Worm (Caenorhabditis elegans): ENCODE measurements around the gene msd-4.

msd-4 gene

DNA sequence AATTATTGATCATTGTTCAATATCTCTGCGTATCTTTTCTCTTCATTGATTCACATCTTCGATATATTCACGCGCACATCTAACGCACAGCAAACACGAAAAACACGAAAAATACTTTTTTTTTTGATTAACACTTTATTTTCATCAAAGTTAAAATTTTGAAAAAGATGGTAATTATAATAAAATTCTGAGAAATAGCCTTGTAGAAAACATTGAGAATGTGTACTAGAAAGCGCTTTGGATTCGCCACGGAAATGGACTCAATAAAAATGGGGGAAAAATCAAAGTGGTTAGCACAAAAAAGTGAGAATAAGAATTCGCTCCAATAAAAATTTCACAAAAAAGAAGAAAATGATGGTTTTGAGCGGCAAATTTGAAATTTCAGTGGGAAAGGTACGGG lies 25.0 kb upstream of the msd-4 start, which contains the start of gene F26F4.6:
F26F4.6 (minus strand) TSS at position 101 of the 400 bp plus-strand sequence.
- TF ChIP-seq lim-6 (tag; optimal IDR thresholded peaks at IDR 0.05) (no peak), tbx-2 (tag; optimal IDR thresholded peaks at IDR 0.05) (no peak), pha-2 (tag; optimal IDR thresholded peaks at IDR 0.05) (no peak), ahr-1 (tag; optimal IDR thresholded peaks at IDR 0.05) (no peak)

DNA sequence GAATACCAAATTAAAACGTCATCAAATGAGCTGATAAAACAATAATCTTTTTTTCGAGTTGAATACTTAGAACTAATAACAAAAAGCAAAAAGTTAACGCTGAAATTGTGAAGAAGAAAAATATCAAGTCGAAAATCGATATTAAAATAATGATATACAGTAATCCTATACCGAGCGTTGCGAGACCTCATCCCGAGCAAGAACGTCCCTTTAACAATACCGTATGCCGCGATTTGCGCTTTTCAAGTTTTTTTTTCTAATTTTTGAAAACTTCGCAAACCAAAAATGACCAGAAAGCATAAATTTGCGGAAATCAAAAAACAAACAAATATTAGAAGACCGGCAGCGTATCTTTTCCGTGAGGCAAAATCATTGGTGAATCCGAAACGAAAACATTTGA lies 22.5 kb upstream of the msd-4 start, which contains the start of gene F26F4.5:
F26F4.5 (minus strand) TSS at position 256 of the 400 bp plus-strand sequence.
- TF ChIP-seq hlh-8 (tag; optimal IDR thresholded peaks at IDR 0.05) (no peak), F13H6.1 (tag; optimal IDR thresholded peaks at IDR 0.05) (no peak), sox-4 (tag; optimal IDR thresholded peaks at IDR 0.05) (no peak), T23F11.4 (GFP tag; optimal IDR thresholded peaks at IDR 0.05) (no peak), pag-3 (tag; optimal IDR thresholded peaks at IDR 0.05; ENCODE audit: borderline replicate concordance) (no peak), fax-1 (tag; optimal IDR thresholded peaks at IDR 0.05) (no peak), nhr-11 (tag; optimal IDR thresholded peaks at IDR 0.05) (no peak), odd-2 (tag; optimal IDR thresholded peaks at IDR 0.05) (no peak), ceh-24 (tag; optimal IDR thresholded peaks at IDR 0.05) (no peak), ceh-48 (tag; optimal IDR thresholded peaks at IDR 0.05) (no peak), npax-4 (tag; optimal IDR thresholded peaks at IDR 0.05) (no peak), ceh-2 (tag; optimal IDR thresholded peaks at IDR 0.05) (no peak), ceh-6 (GFP tag; optimal IDR thresholded peaks at IDR 0.05) (no peak)

DNA sequence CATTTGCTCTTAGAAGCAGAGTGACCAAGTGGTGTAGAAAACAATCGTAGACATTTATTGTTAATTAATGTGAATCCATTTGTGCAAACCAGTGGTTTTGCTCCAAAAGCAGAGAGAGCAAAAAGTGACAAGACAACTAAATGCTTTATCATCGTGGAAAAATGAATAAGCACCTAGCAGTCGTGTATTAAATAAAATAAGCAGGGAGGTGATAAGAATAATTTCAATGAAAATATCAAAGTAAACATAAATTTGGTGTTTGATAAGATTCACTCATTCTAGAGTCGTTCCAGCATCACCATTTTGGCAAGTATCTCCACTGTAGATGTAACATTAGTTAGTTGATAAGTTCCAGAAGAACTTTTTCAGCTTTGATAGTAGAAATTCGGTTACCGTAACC lies 18.7 kb upstream of the msd-4 start, which contains the start of gene clec-6:
clec-6 (minus strand) TSS at position 154 of the 400 bp plus-strand sequence.
- TF ChIP-seq npax-4 (tag; optimal IDR thresholded peaks at IDR 0.05) (no peak), odd-2 (tag; optimal IDR thresholded peaks at IDR 0.05) (no peak), pqm-1 (tag; optimal IDR thresholded peaks at IDR 0.05) (no peak), ceh-19 (GFP tag; optimal IDR thresholded peaks at IDR 0.05) (no peak)

DNA sequence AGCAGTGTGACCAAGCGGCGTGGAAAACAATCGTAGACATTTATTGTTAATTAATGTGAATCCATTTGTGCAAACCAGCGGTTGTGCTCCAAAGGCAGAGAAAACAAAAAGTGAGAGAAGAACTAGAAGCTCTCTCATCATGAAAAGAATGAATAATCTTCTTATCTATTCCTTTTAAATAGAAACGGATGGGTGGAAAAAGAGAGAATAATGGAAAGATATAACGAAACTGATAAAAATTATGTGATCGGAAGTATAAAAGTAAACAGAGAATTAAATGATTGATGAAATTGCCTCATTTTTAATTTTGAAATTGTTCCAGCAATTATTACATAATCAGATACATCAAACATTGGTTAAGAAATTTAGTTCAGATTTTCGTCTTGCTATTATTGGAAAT lies 14.9 kb upstream of the msd-4 start, which contains the start of gene clec-5:
clec-5 (minus strand) TSS at position 178 of the 400 bp plus-strand sequence.
- TF ChIP-seq ets-4 (tag; optimal IDR thresholded peaks at IDR 0.05) (no peak), hlh-6 (tag; optimal IDR thresholded peaks at IDR 0.05) (no peak), lin-11 (tag; optimal IDR thresholded peaks at IDR 0.05) (no peak), sox-2 (GFP tag; IDR thresholded peaks at IDR 0.05) (no peak), ceh-30 (tag; optimal IDR thresholded peaks at IDR 0.05) (no peak), pqm-1 (tag; optimal IDR thresholded peaks at IDR 0.05) (no peak), nfya-1 (tag; optimal IDR thresholded peaks at IDR 0.05) (no peak), ceh-9 (tag; optimal IDR thresholded peaks at IDR 0.05) (no peak), ceh-22 (tag; optimal IDR thresholded peaks at IDR 0.05) (no peak), ama-1 (optimal IDR thresholded peaks at IDR 0.05) (no peak), pha-4 (tag; optimal IDR thresholded peaks at IDR 0.05) (no peak), syd-9 (tag; optimal IDR thresholded peaks at IDR 0.05) (no peak), ceh-14 (tag; optimal IDR thresholded peaks at IDR 0.05) (no peak), elt-2 (tag; optimal IDR thresholded peaks at IDR 0.05) (no peak), ceh-6 (GFP tag; optimal IDR thresholded peaks at IDR 0.05) (no peak), dmd-4 (tag; optimal IDR thresholded peaks at IDR 0.05; ENCODE audit: borderline replicate concordance) (no peak), npax-4 (tag; optimal IDR thresholded peaks at IDR 0.05) (no peak)

DNA sequence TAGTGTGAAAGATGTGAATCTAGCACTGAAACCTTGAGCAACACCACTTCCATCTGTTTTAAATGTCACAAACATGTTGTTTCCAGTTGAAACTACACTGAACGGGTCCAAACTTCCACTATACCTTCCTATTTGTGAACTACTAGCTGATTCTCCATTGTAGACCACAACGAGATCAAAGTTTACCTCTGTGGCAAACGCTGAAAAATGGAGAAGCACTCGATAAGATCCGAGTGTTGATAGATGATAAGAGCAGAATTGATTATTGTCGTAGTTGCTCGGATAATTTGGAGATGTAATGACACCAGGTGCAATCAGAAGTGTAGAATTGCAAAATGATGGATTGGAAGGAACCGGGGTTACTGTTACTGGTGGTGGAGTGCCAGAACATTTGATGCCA lies 13.4 kb upstream of the msd-4 start:
- TF ChIP-seq ceh-14 (tag; optimal IDR thresholded peaks at IDR 0.05) (no peak), nfya-1 (tag; optimal IDR thresholded peaks at IDR 0.05) (no peak), hlh-30 (tag; optimal IDR thresholded peaks at IDR 0.05; ENCODE audit: insufficient read depth) (no peak)
